Worm (Caenorhabditis elegans) whole organism, L2 larva: ENCODE results near the gene pdi-6.

Source experiments
- C34F6.9 ChIP-seq: fragments of 150-350 bp; optimal IDR thresholded peaks from 2 replicates; lab custom pipeline; 2014; ENCODE audit warnings: missing biosample characterization, missing genetic modification characterization
- F13H6.1 ChIP-seq: sonication (generic microtip); optimal IDR thresholded peaks from 2 replicates; lab custom pipeline; 2016; ENCODE audit warnings: missing genetic modification characterization, missing compliant biosample characterization
- R02D3.7 ChIP-seq: fragments of 150-350 bp; optimal IDR thresholded peaks from 2 replicates; lab custom pipeline; 2014; ENCODE audit warnings: missing biosample characterization, missing genetic modification characterization
- Y55F3AM.14 ChIP-seq: fragments of 200-800 bp; sonication (Bioruptor generic); optimal IDR thresholded peaks from 2 replicates; lab custom pipeline; 2018; ENCODE audit warnings: mild to moderate bottlenecking, missing genetic modification characterization, missing compliant biosample characterization
- ama-1 ChIP-seq: fragments of 150-350 bp; optimal IDR thresholded peaks from 2 replicates; lab custom pipeline; 2018; ENCODE audit warnings: inconsistent platforms
- blmp-1 ChIP-seq: sonication (generic microtip); optimal IDR thresholded peaks from 2 replicates; lab custom pipeline; 2017; ENCODE audit warnings: missing genetic modification characterization, mild to moderate bottlenecking, missing compliant biosample characterization, antibody characterized with exemption, moderate library complexity; ENCODE audit not compliant: insufficient read depth
- ceh-16 ChIP-seq: fragments of 150-350 bp; optimal IDR thresholded peaks from 2 replicates; lab custom pipeline; 2014; ENCODE audit warnings: missing biosample characterization, missing genetic modification characterization
- crh-2 ChIP-seq: sonication (generic microtip); optimal IDR thresholded peaks from 2 replicates; lab custom pipeline; 2017; ENCODE audit warnings: missing biosample characterization, missing genetic modification characterization
- dmd-4 ChIP-seq: sonication (generic microtip); optimal IDR thresholded peaks from 2 replicates; lab custom pipeline; 2017; ENCODE audit warnings: missing biosample characterization, missing genetic modification characterization
- egl-27 ChIP-seq: sonication (generic microtip); optimal IDR thresholded peaks from 3 replicates; lab custom pipeline; 2017; ENCODE audit warnings: missing biosample characterization, missing genetic modification reagents, missing genetic modification characterization
- elt-1 ChIP-seq: fragments of 150-350 bp; optimal IDR thresholded peaks from 2 replicates; lab custom pipeline; 2014; ENCODE audit warnings: missing biosample characterization, missing genetic modification characterization
- fos-1 ChIP-seq: fragments of 150-350 bp; optimal IDR thresholded peaks from 2 replicates; lab custom pipeline; 2014; ENCODE audit warnings: missing biosample characterization, missing genetic modification characterization
- gmeb-1 ChIP-seq: fragments of 150-350 bp; optimal IDR thresholded peaks from 2 replicates; lab custom pipeline; 2014; ENCODE audit warnings: missing biosample characterization, missing genetic modification characterization
- lin-11 ChIP-seq: fragments of 150-350 bp; sonication (generic microtip); optimal IDR thresholded peaks from 2 replicates; lab custom pipeline; 2014; ENCODE audit warnings: missing biosample characterization, missing genetic modification characterization, inconsistent platforms, mixed read lengths
- lin-13 ChIP-seq: fragments of 150-350 bp; optimal IDR thresholded peaks from 2 replicates; lab custom pipeline; 2014; ENCODE audit warnings: missing biosample characterization, missing genetic modification reagents, missing genetic modification characterization
- lin-39 ChIP-seq: fragments of 150-350 bp; optimal IDR thresholded peaks from 2 replicates; lab custom pipeline; 2014; ENCODE audit warnings: missing biosample characterization, missing genetic modification reagents, missing genetic modification characterization
- lsy-2 ChIP-seq, 2 experiments: fragments of 150-350 bp in 1 of 2; sonication (generic microtip) in 1 of 2; optimal IDR thresholded peaks; 2 replicates each; lab custom pipeline; 2014 to 2017; ENCODE audit warnings: missing biosample characterization in 2 of 2, missing genetic modification characterization in 2 of 2
- mab-5 ChIP-seq: fragments of 150-350 bp; optimal IDR thresholded peaks from 2 replicates; lab custom pipeline; 2014; ENCODE audit warnings: missing biosample characterization, missing genetic modification characterization
- mdl-1 ChIP-seq, 2 experiments: fragments of 150-350 bp in 1 of 2; sonication (generic microtip) in 1 of 2; optimal IDR thresholded peaks; 2 replicates each; lab custom pipeline; 2017; ENCODE audit warnings: missing biosample characterization in 2 of 2, missing genetic modification characterization in 2 of 2
- nhr-10 ChIP-seq: sonication (generic microtip); optimal IDR thresholded peaks from 2 replicates; lab custom pipeline; 2017; ENCODE audit warnings: missing biosample characterization, missing genetic modification characterization
- nhr-21 ChIP-seq: fragments of 150-350 bp; optimal IDR thresholded peaks from 2 replicates; lab custom pipeline; 2014; ENCODE audit warnings: missing biosample characterization, missing genetic modification characterization
- nhr-23 ChIP-seq: fragments of 150-350 bp; optimal IDR thresholded peaks from 2 replicates; lab custom pipeline; 2014; ENCODE audit warnings: missing biosample characterization, missing genetic modification reagents, missing genetic modification characterization
- nhr-237 ChIP-seq: fragments of 150-350 bp; optimal IDR thresholded peaks from 2 replicates; lab custom pipeline; 2014; ENCODE audit warnings: missing biosample characterization, missing genetic modification characterization
- nhr-25 ChIP-seq: fragments of 150-350 bp; sonication (generic microtip); optimal IDR thresholded peaks from 3 replicates; lab custom pipeline; 2014; ENCODE audit warnings: missing biosample characterization, missing genetic modification characterization
- nhr-77 ChIP-seq: fragments of 150-350 bp; optimal IDR thresholded peaks from 2 replicates; lab custom pipeline; 2014; ENCODE audit warnings: missing biosample characterization, missing genetic modification characterization
- sem-4 ChIP-seq: fragments of 150-350 bp; optimal IDR thresholded peaks from 2 replicates; lab custom pipeline; 2014; ENCODE audit warnings: missing biosample characterization, missing genetic modification reagents, missing genetic modification characterization
- skn-1 ChIP-seq: sonication (generic microtip); optimal IDR thresholded peaks from 2 replicates; lab custom pipeline; 2017; ENCODE audit warnings: missing biosample characterization, missing genetic modification characterization
- sma-3 ChIP-seq: sonication (generic microtip); optimal IDR thresholded peaks from 2 replicates; lab custom pipeline; 2016; ENCODE audit warnings: missing genetic modification reagents, missing genetic modification characterization, missing compliant biosample characterization
- sma-9 ChIP-seq, 2 experiments: fragments of 150-350 bp in 1 of 2; sonication (generic microtip) in 1 of 2; optimal IDR thresholded peaks; 2 replicates each; lab custom pipeline; 2014 to 2016; ENCODE audit warnings: missing genetic modification characterization in 2 of 2, mild to moderate bottlenecking in 1 of 2, missing biosample characterization in 1 of 2, missing compliant biosample characterization in 1 of 2, missing genetic modification reagents in 1 of 2, moderate library complexity in 1 of 2
- snpc-4 ChIP-seq: fragments of 150-350 bp; optimal IDR thresholded peaks from 2 replicates; lab custom pipeline; 2014; ENCODE audit warnings: missing biosample characterization, missing genetic modification characterization
- unc-39 ChIP-seq: fragments of 150-350 bp; optimal IDR thresholded peaks from 2 replicates; lab custom pipeline; 2014; ENCODE audit warnings: missing biosample characterization, missing genetic modification characterization
- unc-62 ChIP-seq: fragments of 150-350 bp; optimal IDR thresholded peaks from 2 replicates; lab custom pipeline; 2014; ENCODE audit warnings: missing biosample characterization, missing genetic modification reagents, missing genetic modification characterization
- zag-1 ChIP-seq: fragments of 150-350 bp; optimal IDR thresholded peaks from 2 replicates; lab custom pipeline; 2014; ENCODE audit warnings: missing biosample characterization, missing genetic modification characterization
- ztf-1 ChIP-seq: fragments of 200-800 bp; sonication (Bioruptor generic); conservative IDR thresholded peaks from 2 replicates; pipeline ENCODE4 v1.3.6; 2022; ENCODE audit warnings: missing genetic modification characterization, missing compliant biosample characterization
- ztf-11 ChIP-seq: sonication (generic microtip); optimal IDR thresholded peaks from 2 replicates; lab custom pipeline; 2017; ENCODE audit warnings: missing biosample characterization, missing genetic modification characterization
- ztf-4 ChIP-seq: fragments of 150-350 bp; optimal IDR thresholded peaks from 2 replicates; lab custom pipeline; 2014; ENCODE audit warnings: missing biosample characterization, missing genetic modification characterization

pdi-6 gene

ce11 chrX:7040760-7041159 is 27.6 kb downstream of the pdi-6 start:
- TF ChIP-seq lsy-2 (tag; optimal IDR thresholded peaks at IDR 0.05; lab: Kevin White, UChicago), result peak in 1 of 2 experiments; percentile 30
- no peak for TF ChIP-seq ztf-1
- TF ChIP-seq zag-1 (tag; lab: Kevin White, UChicago), result peak; percentile 47
- peak; percentile 10 for TF ChIP-seq C34F6.9
- peak; percentile 33 for TF ChIP-seq egl-27 (tag; lab: Kevin White, UChicago)
- no peak for TF ChIP-seq F13H6.1 (tag; lab: Kevin White, UChicago)
- peak; percentile 23 for TF ChIP-seq sma-9 (GFP tag; optimal IDR thresholded peaks at IDR 0.05; lab: Kevin White, UChicago)
- no peak for TF ChIP-seq sma-9 (tag; optimal IDR thresholded peaks at IDR 0.05; lab: Kevin White, UChicago)
- peak; percentile 40 for TF ChIP-seq sem-4 (tag; lab: Kevin White, UChicago)
- TF ChIP-seq ztf-11 (tag; lab: Kevin White, UChicago), result no peak

DNA sequence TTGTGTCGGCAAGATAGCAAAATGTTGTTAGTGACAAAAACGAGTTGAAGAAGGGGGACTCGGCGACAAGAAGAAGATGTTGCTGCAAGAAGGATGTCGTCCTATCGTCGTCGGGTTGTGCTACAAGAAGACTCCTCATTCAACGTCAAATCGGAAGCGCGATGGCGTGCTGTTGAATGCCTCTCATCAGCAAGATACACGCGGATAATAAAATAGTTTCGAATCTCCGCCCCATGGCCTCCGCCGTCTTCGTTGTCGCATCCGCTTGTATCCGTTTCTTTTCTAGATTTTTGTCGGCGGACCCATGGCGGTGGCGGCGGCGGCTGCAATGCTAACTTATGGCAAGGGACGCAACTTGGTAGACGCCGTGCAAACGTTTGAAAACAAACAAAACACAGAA is 30.4 kb downstream of the pdi-6 start:
- no peak for TF ChIP-seq crh-2
- TF ChIP-seq gmeb-1, result no peak
- no peak for TF ChIP-seq snpc-4 (tag; lab: Kevin White, UChicago)
- no peak for TF ChIP-seq unc-39 (tag; lab: Kevin White, UChicago)
- no peak for TF ChIP-seq unc-62 (GFP tag; lab: Kevin White, UChicago)
- TF ChIP-seq ztf-11 (tag; lab: Kevin White, UChicago), result no peak
- no peak for TF ChIP-seq F13H6.1 (tag; lab: Kevin White, UChicago)
- TF ChIP-seq blmp-1, result no peak
- TF ChIP-seq R02D3.7 (tag; lab: Kevin White, UChicago), result no peak
- no peak for TF ChIP-seq mdl-1 (tag; optimal IDR thresholded peaks at IDR 0.05; lab: Kevin White, UChicago)
- no peak for TF ChIP-seq nhr-77 (tag; lab: Kevin White, UChicago)
- no peak for TF ChIP-seq Y55F3AM.14 (GFP tag; lab: Kevin White, UChicago)
- no peak for TF ChIP-seq C34F6.9
- no peak for TF ChIP-seq nhr-23
- no peak for TF ChIP-seq nhr-237
- TF ChIP-seq, all 48 proteins: peak for 0

- TF ChIP-seq elt-1 (tag; lab: Kevin White, UChicago) (no peak), nhr-23 (no peak), snpc-4 (tag; lab: Kevin White, UChicago) (no peak), ztf-11 (tag; lab: Kevin White, UChicago) (no peak), Y55F3AM.14 (GFP tag; lab: Kevin White, UChicago) (no peak), lin-39 (tag; lab: Kevin White, UChicago) (no peak), sem-4 (tag; lab: Kevin White, UChicago) (no peak), lin-11 (tag; lab: Kevin White, UChicago) (no peak), nhr-21 (tag; lab: Kevin White, UChicago) (no peak), lsy-2 (tag; optimal IDR thresholded peaks at IDR 0.05; lab: Kevin White, UChicago) (no peak), ceh-16 (no peak), sma-3 (no peak), ama-1 (no peak), ztf-1 (no peak), lin-13 (no peak), nhr-25 (tag; lab: Kevin White, UChicago) (no peak), egl-27 (tag; lab: Kevin White, UChicago) (no peak), C34F6.9 (no peak)
- TF ChIP-seq, all 48 proteins: peak for 0
These were observed 32.4 kb downstream of the pdi-6 start, which contains the start of gene cest-19 for ce11 chrX:7035937-7036336. Gene cest-19 (minus strand): TSS chrX:7036037.

DNA sequence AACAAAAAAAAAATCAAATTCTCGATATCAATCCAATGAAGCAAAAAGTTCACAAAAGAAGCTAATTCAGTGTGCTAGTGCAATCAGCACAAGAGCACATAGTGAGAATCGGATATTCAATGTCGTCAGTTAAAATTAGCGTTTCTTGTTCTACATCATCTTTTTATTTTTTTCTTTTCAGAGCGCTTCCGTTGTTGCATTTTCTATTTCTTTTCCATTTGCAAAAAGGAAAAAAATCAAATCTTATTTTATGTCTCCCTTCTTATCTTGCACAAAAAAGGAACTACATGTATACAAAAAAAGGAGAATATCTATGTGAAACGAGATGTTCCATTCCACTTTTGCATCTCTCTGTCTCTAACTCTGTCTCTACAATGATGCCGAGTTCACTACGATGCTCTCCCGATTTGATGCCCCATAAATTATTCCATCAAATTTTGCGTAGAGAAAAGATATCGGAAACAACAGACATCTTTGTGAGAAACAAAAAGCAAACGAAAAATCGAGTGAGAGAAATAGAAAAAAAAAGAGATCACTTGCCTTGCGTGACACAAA is 34.6 kb downstream of the pdi-6 start:
- TF ChIP-seq dmd-4 (no peak), sem-4 (tag; lab: Kevin White, UChicago) (no peak), fos-1 (tag; lab: Kevin White, UChicago) (no peak), nhr-10 (tag; lab: Kevin White, UChicago) (no peak), unc-62 (GFP tag; lab: Kevin White, UChicago) (no peak), skn-1 (tag; lab: Kevin White, UChicago) (no peak), nhr-23 (no peak), ztf-4 (tag; lab: Kevin White, UChicago) (no peak), mab-5 (no peak), elt-1 (tag; lab: Kevin White, UChicago) (no peak), nhr-25 (tag; lab: Kevin White, UChicago) (no peak), nhr-21 (tag; lab: Kevin White, UChicago) (no peak), Y55F3AM.14 (GFP tag; lab: Kevin White, UChicago) (no peak)
